Fruit fly (Drosophila melanogaster): ENCODE data around the gene CG32986.

DNA sequence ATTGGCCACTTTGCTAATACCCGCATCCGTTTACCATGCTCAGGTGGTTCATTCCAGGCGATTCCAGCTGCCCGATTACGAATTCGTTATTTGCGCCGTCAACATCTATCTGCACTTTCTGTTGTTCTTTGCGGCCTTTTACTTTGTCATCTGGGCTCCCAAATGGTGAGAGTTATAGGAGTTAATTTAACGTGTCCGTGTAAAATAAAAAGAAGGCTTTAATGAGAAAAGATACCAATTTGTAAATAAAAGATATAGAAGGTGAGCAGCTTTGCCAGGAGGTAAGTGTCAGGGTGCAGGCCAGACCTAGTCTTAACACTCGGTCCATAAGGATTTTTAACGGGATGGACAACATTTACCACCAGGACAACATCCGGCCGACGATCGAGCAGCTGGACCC lies 935 bp downstream of the CG32986 start, which contains the start of gene CG32987:
- TF ChIP-seq CG1832 (GFP tag; optimal IDR thresholded peaks at IDR 0.05) (no peak), CG1529 (GFP tag; optimal IDR thresholded peaks at IDR 0.05) (no peak), CG33213 (GFP tag; optimal IDR thresholded peaks at IDR 0.05) (no peak), BEAF-32 (GFP tag; optimal IDR thresholded peaks at IDR 0.05) (no peak), Hr78 (GFP tag; optimal IDR thresholded peaks at IDR 0.05) (no peak), HLH4C (GFP tag; IDR thresholded peaks at IDR 0.05; ENCODE audit: partially characterized antibody) (no peak), CG15269 (tag; optimal IDR thresholded peaks at IDR 0.05) (no peak)

All from whole organism, embryonic.